Worm (Caenorhabditis elegans): ENCODE results near the gene Y62H9A.1.

DNA sequence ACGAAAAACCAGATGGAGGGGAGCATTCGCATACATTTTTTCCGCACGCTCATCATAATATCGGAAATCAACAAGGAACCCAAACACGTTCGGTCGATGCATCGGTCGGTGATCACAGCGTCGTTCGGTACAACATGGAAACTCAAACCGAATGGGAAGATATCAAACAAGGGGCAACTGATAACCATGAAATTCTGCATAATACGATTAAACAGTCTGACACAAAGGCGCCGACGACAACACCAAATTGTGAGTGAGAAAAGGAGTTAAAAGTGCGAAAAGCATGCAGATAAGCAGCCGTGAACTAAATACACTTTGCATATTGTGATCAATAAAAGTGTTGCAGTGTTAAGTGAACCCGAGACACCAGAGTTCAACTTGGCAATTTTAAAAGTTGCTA lies 49.9 kb downstream of the Y62H9A.1 start:
- TF ChIP-seq ama-1 (optimal IDR thresholded peaks at IDR 0.05): no peak
- TF ChIP-seq R02D3.7 (tag; optimal IDR thresholded peaks at IDR 0.05): no peak
- TF ChIP-seq nhr-77 (tag; optimal IDR thresholded peaks at IDR 0.05): no peak
- no peak for TF ChIP-seq fos-1 (tag; optimal IDR thresholded peaks at IDR 0.05)
- TF ChIP-seq ztf-4 (tag; optimal IDR thresholded peaks at IDR 0.05): no peak
- TF ChIP-seq mdl-1 (tag; optimal IDR thresholded peaks at IDR 0.05): no peak
- TF ChIP-seq nhr-11 (tag; optimal IDR thresholded peaks at IDR 0.05): no peak
- no peak for TF ChIP-seq tbx-2 (tag; optimal IDR thresholded peaks at IDR 0.05)
- no peak for TF ChIP-seq fkh-10 (GFP tag; optimal IDR thresholded peaks at IDR 0.05)
